Fruit fly (Drosophila melanogaster): ENCODE measurements around the gene CG3226.

Gene CG3226

dm6 chrX:6615476-6615875 is 38.6 kb downstream of the CG3226 start (continued):
- TF ChIP-seq CG11762 (GFP tag; optimal IDR thresholded peaks at IDR 0.05; ENCODE audit: insufficient read depth) (no peak), Blimp-1 (GFP tag; optimal IDR thresholded peaks at IDR 0.05) (no peak), acj6 (GFP tag; optimal IDR thresholded peaks at IDR 0.05) (peak; percentile 29), svp (GFP tag) (no peak), Lpt (GFP tag; optimal IDR thresholded peaks at IDR 0.05) (no peak), CG11902 (GFP tag; optimal IDR thresholded peaks at IDR 0.05) (no peak), fkh (GFP tag; optimal IDR thresholded peaks at IDR 0.05) (no peak), CG10669 (GFP tag; optimal IDR thresholded peaks at IDR 0.05) (peak; percentile 28), salr (GFP tag; optimal IDR thresholded peaks at IDR 0.05) (peak in 1 of 2 experiments; percentile 18), lz (GFP tag; optimal IDR thresholded peaks at IDR 0.05) (peak; percentile 45), vri (GFP tag; optimal IDR thresholded peaks at IDR 0.05) (no peak), Sox15 (GFP tag; optimal IDR thresholded peaks at IDR 0.05) (no peak), Eip75B (GFP tag; optimal IDR thresholded peaks at IDR 0.05) (peak; percentile 57), CG3919 (GFP tag; optimal IDR thresholded peaks at IDR 0.05) (peak; percentile 11), Sox14 (GFP tag; optimal IDR thresholded peaks at IDR 0.05) (peak; percentile 14), CG6854 (GFP tag; optimal IDR thresholded peaks at IDR 0.05) (no peak), spab (GFP tag; optimal IDR thresholded peaks at IDR 0.05) (no peak), pdm3 (GFP tag; optimal IDR thresholded peaks at IDR 0.05) (peak; percentile 51), CG11294 (GFP tag; IDR thresholded peaks at IDR 0.05) (peak; percentile 37; the same call in 1 of the 2 replicates), Eip93F (GFP tag; optimal IDR thresholded peaks at IDR 0.05) (no peak), CG9139 (GFP tag; optimal IDR thresholded peaks at IDR 0.05) (no peak)

- TF ChIP-seq fkh (GFP tag; optimal IDR thresholded peaks at IDR 0.05) (peak; percentile 74), dsx (GFP tag; optimal IDR thresholded peaks at IDR 0.05; ENCODE audit: poor library complexity, severe bottlenecking) (no peak)
Measured at dm6 chrX:6614266-6614665, 39.8 kb downstream of the CG3226 start.

DNA sequence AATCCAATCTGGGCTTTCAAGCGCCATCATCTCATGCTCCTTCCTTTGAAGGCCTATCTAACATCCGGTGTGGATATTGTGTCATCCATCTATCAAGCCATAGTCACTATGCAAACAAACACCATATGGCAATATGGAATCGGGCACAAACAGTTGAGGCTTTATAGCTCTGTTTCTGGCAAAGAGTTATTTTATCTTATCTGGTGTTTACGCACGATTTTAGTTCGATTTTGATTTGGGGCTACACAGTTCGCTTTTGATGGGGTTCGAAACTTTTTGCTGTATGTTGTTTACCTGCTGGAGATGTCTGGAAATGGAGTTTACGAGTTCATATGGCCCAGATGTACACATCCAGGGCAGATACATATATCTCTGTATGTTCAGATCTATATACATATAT is 40.5 kb downstream of the CG3226 start:
- TF ChIP-seq CG32006 (GFP tag; optimal IDR thresholded peaks at IDR 0.05) (no peak), fkh (GFP tag; optimal IDR thresholded peaks at IDR 0.05) (peak; percentile 60)

DNA sequence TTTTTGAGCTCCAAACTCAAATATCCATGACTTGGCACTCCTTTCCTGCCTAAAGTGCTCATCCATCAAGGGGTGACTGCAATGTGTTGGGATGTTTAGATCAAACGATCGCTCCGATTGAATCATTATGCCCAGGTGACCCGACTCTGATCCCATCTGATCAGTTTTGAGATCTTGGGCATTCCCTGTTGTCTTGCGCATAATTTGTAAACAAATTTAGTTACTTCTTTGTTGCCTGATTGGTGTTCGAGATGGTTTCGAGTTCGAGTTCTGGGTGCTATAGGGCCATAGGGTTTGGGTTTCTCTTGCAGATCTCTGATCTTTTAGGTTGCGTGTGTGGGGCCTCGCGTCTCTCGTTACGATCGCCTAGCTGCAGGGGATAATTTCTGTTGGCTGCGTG is 41.5 kb downstream of the CG3226 start:
- no peak for TF ChIP-seq CG6854 (GFP tag; optimal IDR thresholded peaks at IDR 0.05)
- no peak for TF ChIP-seq CG10631 (GFP tag; optimal IDR thresholded peaks at IDR 0.05)
- TF ChIP-seq ss (GFP tag; optimal IDR thresholded peaks at IDR 0.05) = peak in 1 of 2 experiments; percentile 56
- TF ChIP-seq Hr38 (GFP tag; optimal IDR thresholded peaks at IDR 0.05) = no peak
- no peak for TF ChIP-seq Blimp-1 (GFP tag; optimal IDR thresholded peaks at IDR 0.05)
- no peak for TF ChIP-seq CG8632 (GFP tag; optimal IDR thresholded peaks at IDR 0.05)
- peak; percentile 55 for TF ChIP-seq dsx (GFP tag; optimal IDR thresholded peaks at IDR 0.05; ENCODE audit: poor library complexity, severe bottlenecking)
- no peak for TF ChIP-seq CG8119 (GFP tag; IDR thresholded peaks at IDR 0.05)
- no peak for TF ChIP-seq CG1621 (tag; optimal IDR thresholded peaks at IDR 0.05)
- no peak for TF ChIP-seq Ets21C (GFP tag; optimal IDR thresholded peaks at IDR 0.05)

- TF ChIP-seq topi (GFP tag; optimal IDR thresholded peaks at IDR 0.05) = no peak
- no peak for TF ChIP-seq fd59A (GFP tag; optimal IDR thresholded peaks at IDR 0.05)
- TF ChIP-seq CG31627 (GFP tag; optimal IDR thresholded peaks at IDR 0.05) = no peak
- no peak for TF ChIP-seq Ets21C (GFP tag; optimal IDR thresholded peaks at IDR 0.05)
- TF ChIP-seq CG32006 (GFP tag; optimal IDR thresholded peaks at IDR 0.05) = no peak
- TF ChIP-seq Hr4 (GFP tag; optimal IDR thresholded peaks at IDR 0.05) = no peak
- no peak for TF ChIP-seq pdm3 (GFP tag; optimal IDR thresholded peaks at IDR 0.05)
- TF ChIP-seq vri (GFP tag; optimal IDR thresholded peaks at IDR 0.05) = no peak
- no peak for TF ChIP-seq CG6163 (GFP tag; IDR thresholded peaks at IDR 0.05)
- TF ChIP-seq CG8632 (GFP tag; optimal IDR thresholded peaks at IDR 0.05) = no peak
- TF ChIP-seq achi (GFP tag; optimal IDR thresholded peaks at IDR 0.05) = no peak
- no peak for TF ChIP-seq dsx (GFP tag; optimal IDR thresholded peaks at IDR 0.05; ENCODE audit: poor library complexity, severe bottlenecking)
- no peak for TF ChIP-seq CG7368 (GFP tag; optimal IDR thresholded peaks at IDR 0.05)
- no peak for TF ChIP-seq CG9139 (GFP tag; optimal IDR thresholded peaks at IDR 0.05)
- TF ChIP-seq dac (GFP tag; optimal IDR thresholded peaks at IDR 0.05) = no peak
Measured at dm6 chrX:6611831-6612230, 42.2 kb downstream of the CG3226 start.
